Fruit fly (Drosophila melanogaster) whole organism, embryonic: ENCODE data around the gene CG10750.

ENCODE experiments used
- Abd-B ChIP-seq: fragments of 200-800 bp; sonication (Bioruptor generic); optimal IDR thresholded peaks from 2 replicates; lab custom pipeline; 2018; ENCODE audit warnings: missing biosample characterization, mild to moderate bottlenecking, missing genetic modification characterization, moderate library complexity
- Awh ChIP-seq: fragments of 200-800 bp; sonication (Bioruptor generic); IDR thresholded peaks from 2 replicates; pipeline ENCODE4, ENCODE4 v1.3.6; 2022; ENCODE audit warnings: missing biosample characterization, missing genetic modification characterization
- CG10209 ChIP-seq: fragments of 200-800 bp; sonication (Bioruptor generic); optimal IDR thresholded peaks from 3 replicates; lab custom pipeline; 2017; ENCODE audit warnings: missing biosample characterization, mild to moderate bottlenecking, missing genetic modification characterization, missing genetic modification reagents
- CG10462 ChIP-seq: fragments of 200-800 bp; sonication (Bioruptor generic); optimal IDR thresholded peaks from 2 replicates; lab custom pipeline; 2016; ENCODE audit warnings: missing biosample characterization, missing genetic modification characterization
- CG12744 ChIP-seq: fragments of 200-800 bp; sonication (Bioruptor generic); optimal IDR thresholded peaks from 2 replicates; lab custom pipeline; 2016; ENCODE audit warnings: missing biosample characterization, missing genetic modification characterization
- CG12769 ChIP-seq: fragments of 200-800 bp; sonication (Bioruptor generic); optimal IDR thresholded peaks from 2 replicates; lab custom pipeline; 2019; ENCODE audit warnings: missing biosample characterization, mild to moderate bottlenecking, missing genetic modification characterization, moderate library complexity
- CG15479 ChIP-seq: fragments of 200-800 bp; sonication (Bioruptor generic); optimal IDR thresholded peaks from 3 replicates; lab custom pipeline; 2019; ENCODE audit warnings: missing biosample characterization, mild to moderate bottlenecking, missing genetic modification characterization, moderate library complexity
- CG15514 ChIP-seq: fragments of 200-800 bp; sonication (Bioruptor generic); optimal IDR thresholded peaks from 3 replicates; lab custom pipeline; 2017; ENCODE audit warnings: missing biosample characterization, missing genetic modification characterization, mild to moderate bottlenecking, moderate library complexity, missing genetic modification reagents
- CG18764 ChIP-seq: fragments of 200-800 bp; sonication (Bioruptor generic); optimal IDR thresholded peaks from 3 replicates; lab custom pipeline; 2016; ENCODE audit warnings: missing biosample characterization, missing genetic modification characterization
- CG2199 ChIP-seq: fragments of 200-800 bp; sonication (Bioruptor generic); IDR thresholded peaks from 3 replicates; pipeline ENCODE4 v1.3.6; 2022; ENCODE audit warnings: missing biosample characterization, missing genetic modification characterization
- CG34224 ChIP-seq: fragments of 200-800 bp; sonication (Bioruptor generic); IDR thresholded peaks from 3 replicates; pipeline ENCODE4 v1.3.6; 2022; ENCODE audit warnings: missing biosample characterization, missing genetic modification characterization; ENCODE audit not compliant: partially characterized antibody
- CG6272 ChIP-seq: fragments of 200-800 bp; sonication (Bioruptor generic); IDR thresholded peaks from 2 replicates; pipeline ENCODE4 v1.3.6; 2022; ENCODE audit warnings: missing biosample characterization, missing genetic modification characterization
- CG6654 ChIP-seq: fragments of 200-800 bp; sonication (Bioruptor generic); optimal IDR thresholded peaks from 2 replicates; lab custom pipeline; 2017; ENCODE audit warnings: missing biosample characterization, mild to moderate bottlenecking, missing genetic modification characterization
- CG6689 ChIP-seq: fragments of 200-800 bp; sonication (Bioruptor generic); IDR thresholded peaks from 2 replicates; pipeline ENCODE4 v1.3.6; 2022; ENCODE audit warnings: missing biosample characterization, missing genetic modification characterization
- CHES-1-like ChIP-seq: fragments of 200-800 bp; sonication (Bioruptor generic); optimal IDR thresholded peaks from 2 replicates; lab custom pipeline; 2016; ENCODE audit warnings: missing biosample characterization, missing genetic modification characterization
- Eip74EF ChIP-seq, 2 experiments: fragments of 200-800 bp in 1 of 2; fragments of >200 bp in 1 of 2; sonication (Bioruptor generic) in 1 of 2; optimal IDR thresholded peaks; 2 replicates each; lab custom pipeline; 2017 to 2019; ENCODE audit warnings: missing biosample characterization in 2 of 2, missing genetic modification characterization in 2 of 2, mild to moderate bottlenecking in 1 of 2, moderate library complexity in 1 of 2
- Lhr ChIP-seq: fragments of 200-800 bp; sonication (Bioruptor generic); optimal IDR thresholded peaks from 3 replicates; lab custom pipeline; 2017; ENCODE audit warnings: mild to moderate bottlenecking, missing biosample characterization, missing genetic modification reagents, missing genetic modification characterization
- MTF-1 ChIP-seq: fragments of 200-800 bp; sonication (Bioruptor generic); optimal IDR thresholded peaks from 2 replicates; lab custom pipeline; 2018; ENCODE audit warnings: missing biosample characterization, mild to moderate bottlenecking, missing genetic modification characterization, borderline replicate concordance
- Rx ChIP-seq: fragments of 200-800 bp; sonication (Bioruptor generic); IDR thresholded peaks from 2 replicates; pipeline ENCODE4 v1.3.6; 2022; ENCODE audit warnings: missing biosample characterization, missing genetic modification characterization
- crol ChIP-seq: fragments of 200-800 bp; sonication (Bioruptor generic); IDR thresholded peaks from 2 replicates; pipeline ENCODE4 v1.3.6; 2022; ENCODE audit warnings: missing biosample characterization, missing genetic modification characterization
- dimm ChIP-seq: fragments of 200-800 bp; sonication (Bioruptor generic); IDR thresholded peaks from 2 replicates; pipeline ENCODE4 v1.3.6; 2022; ENCODE audit warnings: missing biosample characterization, missing genetic modification characterization
- dpn ChIP-seq, 2 experiments: fragments of 200-800 bp; sonication (Bioruptor generic); optimal IDR thresholded peaks; 3 replicates each; lab custom pipeline; 2016; ENCODE audit warnings: missing biosample characterization in 2 of 2, missing genetic modification characterization in 2 of 2
- ftz-f1 ChIP-seq: fragments of 200-800 bp; sonication (Bioruptor generic); optimal IDR thresholded peaks from 2 replicates; lab custom pipeline; 2016; ENCODE audit warnings: missing biosample characterization, missing genetic modification characterization
- gsb-n ChIP-seq: fragments of 200-800 bp; sonication (Bioruptor generic); optimal IDR thresholded peaks from 3 replicates; lab custom pipeline; 2018; ENCODE audit warnings: missing biosample characterization, mild to moderate bottlenecking, missing genetic modification characterization
- hth ChIP-seq: fragments of >200 bp; optimal IDR thresholded peaks from 2 replicates; lab custom pipeline; 2017; ENCODE audit warnings: inconsistent platforms
- kni ChIP-seq: fragments of 200-800 bp; sonication (Bioruptor generic); optimal IDR thresholded peaks from 3 replicates; lab custom pipeline; 2017; ENCODE audit warnings: mild to moderate bottlenecking, missing biosample characterization, missing genetic modification reagents, missing genetic modification characterization
- mam ChIP-seq: fragments of 200-800 bp; sonication (Bioruptor generic); optimal IDR thresholded peaks from 3 replicates; lab custom pipeline; 2016; ENCODE audit warnings: missing biosample characterization, missing genetic modification characterization
- nau ChIP-seq: fragments of 200-800 bp; sonication (Bioruptor generic); optimal IDR thresholded peaks from 3 replicates; lab custom pipeline; 2017; ENCODE audit warnings: missing biosample characterization, mild to moderate bottlenecking, missing genetic modification characterization, missing genetic modification reagents
- oc ChIP-seq: fragments of 200-800 bp; sonication (Bioruptor generic); optimal IDR thresholded peaks from 2 replicates; lab custom pipeline; 2018; ENCODE audit warnings: missing biosample characterization, mild to moderate bottlenecking, missing genetic modification characterization, moderate library complexity
- org-1 ChIP-seq: fragments of 200-800 bp; sonication (Bioruptor generic); optimal IDR thresholded peaks from 2 replicates; lab custom pipeline; 2017; ENCODE audit warnings: missing biosample characterization, missing genetic modification characterization
- peb ChIP-seq: fragments of 200-800 bp; sonication (Bioruptor generic); IDR thresholded peaks from 2 replicates; pipeline ENCODE4 v1.3.6; 2022; ENCODE audit warnings: missing biosample characterization, missing genetic modification characterization
- prd ChIP-seq, 3 experiments: fragments of >200 bp in 2 of 3; fragments of 200-800 bp in 1 of 3; sonication (Bioruptor generic) in 1 of 3; optimal IDR thresholded peaks in 2 of 3; IDR thresholded peaks in 1 of 3; 2 replicates in 2 of 3; 3 replicates in 1 of 3; pipeline versions ENCODE4 v1.3.6 to Lab custom; 2017 to 2022; ENCODE audit warnings: missing biosample characterization in 1 of 3, missing genetic modification characterization in 1 of 3
- pros ChIP-seq: fragments of 200-800 bp; sonication (Bioruptor generic); optimal IDR thresholded peaks from 3 replicates; lab custom pipeline; 2019; ENCODE audit warnings: missing biosample characterization, mild to moderate bottlenecking, missing genetic modification characterization, moderate library complexity
- pzg ChIP-seq: fragments of 200-800 bp; sonication (Bioruptor generic); optimal IDR thresholded peaks from 3 replicates; lab custom pipeline; 2018; ENCODE audit warnings: missing biosample characterization, mild to moderate bottlenecking, missing genetic modification characterization, moderate library complexity
- sd ChIP-seq: fragments of 200-800 bp; sonication (Bioruptor generic); optimal IDR thresholded peaks from 3 replicates; lab custom pipeline; 2018; ENCODE audit warnings: missing biosample characterization, mild to moderate bottlenecking, missing genetic modification characterization, moderate library complexity
- so ChIP-seq: fragments of 200-800 bp; sonication (Bioruptor generic); IDR thresholded peaks from 3 replicates; pipeline ENCODE4 v1.3.6; 2022; ENCODE audit warnings: missing biosample characterization, missing genetic modification characterization
- ssp ChIP-seq: fragments of 200-800 bp; sonication (Bioruptor generic); IDR thresholded peaks from 2 replicates; pipeline ENCODE4 v1.3.6; 2022; ENCODE audit warnings: missing biosample characterization, missing genetic modification characterization
- twi ChIP-seq: fragments of 200-800 bp; optimal IDR thresholded peaks from 2 replicates; lab custom pipeline; 2019; ENCODE audit warnings: missing biosample characterization, mild to moderate bottlenecking, missing genetic modification characterization, moderate library complexity
- vnd ChIP-seq: fragments of 200-800 bp; sonication (Bioruptor generic); IDR thresholded peaks from 3 replicates; pipeline ENCODE4 v1.3.6; 2022; ENCODE audit warnings: missing biosample characterization, missing genetic modification characterization; ENCODE audit not compliant: partially characterized antibody
- vvl ChIP-seq: fragments of 200-800 bp; sonication (Bioruptor generic); IDR thresholded peaks from 2 replicates; pipeline ENCODE4 v1.3.6; 2022; ENCODE audit warnings: missing biosample characterization, missing genetic modification characterization

Gene CG10750

dm6 chr2L:19320787-19321593 lies 20.9 kb downstream of the CG10750 start (continued):
- TF ChIP-seq pros = peak; percentile 4
- TF ChIP-seq CHES-1-like (GFP tag; lab: Kevin White, UChicago) = no peak
- peak; percentile 53 for TF ChIP-seq gsb-n (tag; lab: Kevin White, UChicago)
- TF ChIP-seq CG34224 (GFP tag; lab: Robert Waterston, UW) = no peak
- 0 out of 2 replicates have a peak, but pooled peaks have one; percentile 7 for TF ChIP-seq CG6689 (GFP tag; lab: Robert Waterston, UW)
- no peak for TF ChIP-seq peb
- TF ChIP-seq Rx (GFP tag; lab: Robert Waterston, UW) = no peak
- no peak for TF ChIP-seq dpn (GFP tag; optimal IDR thresholded peaks at IDR 0.05; lab: Kevin White, UChicago)
- TF ChIP-seq mam = no peak
- no peak for TF ChIP-seq vnd (GFP tag; lab: Robert Waterston, UW)
- TF ChIP-seq oc = peak; percentile 91
- TF ChIP-seq ssp = no peak
- peak; percentile 81 for TF ChIP-seq crol (GFP tag; lab: Robert Waterston, UW)
- no peak for TF ChIP-seq MTF-1 (GFP tag; lab: Kevin White, UChicago)
- peak; percentile 92 for TF ChIP-seq kni
- no peak for TF ChIP-seq CG18764 (GFP tag; lab: Kevin White, UChicago)
- TF ChIP-seq vvl = peak; percentile 78; the same call in 1 of the 2 replicates
- no peak for TF ChIP-seq Abd-B (GFP tag; lab: Kevin White, UChicago)
- TF ChIP-seq pzg = no peak
- TF ChIP-seq Eip74EF (GFP tag; optimal IDR thresholded peaks at IDR 0.05; lab: Kevin White, UChicago) = peak in 1 of 2 experiments; percentile 4
- TF ChIP-seq CG12769 (tag; lab: Kevin White, UChicago) = peak; percentile 4
- TF ChIP-seq CG6272 (GFP tag; lab: Robert Waterston, UW) = no peak
- peak; percentile 97 for TF ChIP-seq Awh (GFP tag; lab: Robert Waterston, UW)
- TF ChIP-seq CG12744 (GFP tag; lab: Kevin White, UChicago) = no peak
- no peak for TF ChIP-seq so (GFP tag; lab: Robert Waterston, UW)
- no peak for TF ChIP-seq nau (GFP tag; lab: Kevin White, UChicago)
- peak; percentile 45 for TF ChIP-seq sd (tag; lab: Kevin White, UChicago)
- no peak for TF ChIP-seq CG10209
- TF ChIP-seq, all 482 proteins: peak for 21

dm6 chr2L:19322744-19323143 lies 22.7 kb downstream of the CG10750 start:
- TF ChIP-seq dimm (GFP tag; lab: Robert Waterston, UW) = no peak
- no peak for TF ChIP-seq CG6654
- TF ChIP-seq org-1 = peak; percentile 30
- TF ChIP-seq ftz-f1 (GFP tag; lab: Kevin White, UChicago) = no peak
- peak; percentile 95 for TF ChIP-seq hth (lab: Kevin White, UChicago)
- TF ChIP-seq CG15479 (GFP tag; lab: Kevin White, UChicago) = peak; percentile 74
- TF ChIP-seq CG2199 (GFP tag; lab: Robert Waterston, UW) = 0 out of 3 replicates have a peak, but pooled peaks have one; percentile 4
- no peak for TF ChIP-seq Lhr (GFP tag; lab: Kevin White, UChicago)
- TF ChIP-seq CG15514 (GFP tag; lab: Kevin White, UChicago) = no peak
- no peak for TF ChIP-seq CG10462 (GFP tag; lab: Kevin White, UChicago)
- no peak for TF ChIP-seq prd (optimal IDR thresholded peaks at IDR 0.05; lab: Kevin White, UChicago)
- 0 out of 3 replicates have a peak, but pooled peaks have one; percentile 31 for TF ChIP-seq prd (GFP tag; IDR thresholded peaks at IDR 0.05; lab: Robert Waterston, UW)
- TF ChIP-seq twi (tag; lab: Kevin White, UChicago) = peak; percentile 98
- TF ChIP-seq, all 482 proteins: peak for 6
